Fruit fly (Drosophila melanogaster) whole organism, adult: Measurements from ENCODE around the gene Sec3.

Experiments
- CG12768 ChIP-seq: fragments of 200-800 bp; sonication (Bioruptor generic); optimal IDR thresholded peaks from 2 replicates; lab custom pipeline; 2017; ENCODE audit warnings: missing biosample characterization, missing genetic modification characterization, mild to moderate bottlenecking, moderate library complexity, missing genetic modification reagents
- CG14711 ChIP-seq: fragments of 200-800 bp; sonication (Bioruptor generic); optimal IDR thresholded peaks from 2 replicates; lab custom pipeline; 2018; ENCODE audit warnings: missing biosample characterization, mild to moderate bottlenecking, missing genetic modification characterization, moderate library complexity
- CG1620 ChIP-seq: fragments of 200-800 bp; sonication (Bioruptor generic); optimal IDR thresholded peaks from 2 replicates; lab custom pipeline; 2016; ENCODE audit warnings: missing biosample characterization, missing genetic modification characterization
- CG5204 ChIP-seq: fragments of 200-800 bp; sonication (Bioruptor generic); optimal IDR thresholded peaks from 2 replicates; lab custom pipeline; 2016; ENCODE audit warnings: missing biosample characterization, missing genetic modification characterization
- CG7045 ChIP-seq: fragments of 200-800 bp; sonication (Bioruptor generic); optimal IDR thresholded peaks from 2 replicates; lab custom pipeline; 2017; ENCODE audit warnings: missing biosample characterization, mild to moderate bottlenecking, missing genetic modification characterization
- Clk ChIP-seq: fragments of 200-800 bp; sonication (Bioruptor generic); optimal IDR thresholded peaks from 2 replicates; lab custom pipeline; 2017; ENCODE audit warnings: missing biosample characterization, missing genetic modification characterization
- Crg-1 ChIP-seq: fragments of 200-800 bp; sonication (Bioruptor generic); optimal IDR thresholded peaks from 2 replicates; lab custom pipeline; 2016; ENCODE audit warnings: missing biosample characterization, missing genetic modification characterization
- Hr96 ChIP-seq: fragments of 200-800 bp; sonication (Bioruptor generic); optimal IDR thresholded peaks from 2 replicates; lab custom pipeline; 2016; ENCODE audit warnings: missing biosample characterization, missing genetic modification characterization
- Mnt ChIP-seq: fragments of 200-800 bp; sonication (Bioruptor generic); optimal IDR thresholded peaks from 2 replicates; lab custom pipeline; 2016; ENCODE audit warnings: missing biosample characterization, mild to moderate bottlenecking, missing genetic modification characterization
- cnc ChIP-seq, 2 experiments: fragments of >200 bp; optimal IDR thresholded peaks; 2 replicates each; lab custom pipeline; 2017
- tj ChIP-seq: fragments of 200-800 bp; sonication (Bioruptor generic); optimal IDR thresholded peaks from 3 replicates; lab custom pipeline; 2017; ENCODE audit warnings: missing biosample characterization, mild to moderate bottlenecking, missing genetic modification characterization, moderate library complexity

dm6 chr3L:17473889-17474288, 48.9 kb upstream of the Sec3 start:
- no peak for TF ChIP-seq tj (GFP tag; lab: Kevin White, UChicago)
- no peak for TF ChIP-seq CG12768 (GFP tag; lab: Kevin White, UChicago)
- no peak for TF ChIP-seq cnc (optimal IDR thresholded peaks at IDR 0.05; lab: Kevin White, UChicago)
- TF ChIP-seq Mnt (GFP tag; lab: Kevin White, UChicago) = no peak
- no peak for TF ChIP-seq CG14711
- no peak for TF ChIP-seq Crg-1 (GFP tag; lab: Kevin White, UChicago)
- TF ChIP-seq Hr96 (GFP tag; lab: Kevin White, UChicago) = no peak
- TF ChIP-seq Clk = no peak
- TF ChIP-seq CG7045 (GFP tag; lab: Kevin White, UChicago) = no peak
- TF ChIP-seq CG1620 (GFP tag; lab: Kevin White, UChicago) = no peak
- TF ChIP-seq CG5204 = no peak
